Worm (Caenorhabditis elegans) whole organism, L2 larva: Measurements from ENCODE around the gene F47B8.13.

Source experiments
- elt-3 ChIP-seq: sonication (generic microtip); optimal IDR thresholded peaks from 2 replicates; lab custom pipeline; 2017; ENCODE audit warnings: missing biosample characterization, missing genetic modification characterization
- mab-5 ChIP-seq: fragments of 150-350 bp; optimal IDR thresholded peaks from 2 replicates; lab custom pipeline; 2014; ENCODE audit warnings: missing biosample characterization, missing genetic modification characterization

- TF ChIP-seq elt-3 (tag; lab: Kevin White, UChicago) (no peak), mab-5 (tag; lab: Kevin White, UChicago) (no peak)
Observed at ce11 chrV:14324502-14325467, 5.3 kb upstream of the F47B8.13 start, which contains the start of the genes F47B8.4 and F47B8.18.
